Worm (Caenorhabditis elegans) whole organism, mixed stage, embryonic: ENCODE measurements around the gene R02F2.8.

Experiments
- ces-1 ChIP-seq: fragments of 150-350 bp; optimal IDR thresholded peaks from 2 replicates; lab custom pipeline; 2014; ENCODE audit warnings: missing biosample characterization, missing genetic modification reagents, missing genetic modification characterization
- nhr-28 ChIP-seq: fragments of 150-350 bp; optimal IDR thresholded peaks from 2 replicates; lab custom pipeline; 2014; ENCODE audit warnings: missing biosample characterization, missing genetic modification characterization
- pha-4 ChIP-seq: fragments of 150-350 bp; optimal IDR thresholded peaks from 2 replicates; lab custom pipeline; 2018; ENCODE audit warnings: missing biosample characterization, missing genetic modification reagents, missing genetic modification characterization

- no peak for TF ChIP-seq ces-1 (GFP tag; lab: Kevin White, UChicago)
- no peak for TF ChIP-seq nhr-28 (tag; lab: Kevin White, UChicago)
- TF ChIP-seq pha-4 (tag; lab: Kevin White, UChicago), result no peak
Measured at ce11 chrIII:5464077-5464476, 31.0 kb downstream of the R02F2.8 start, which contains the start of gene F48E8.2.
